Worm (Caenorhabditis elegans): Measurements from ENCODE around the gene C03H5.6.

DNA sequence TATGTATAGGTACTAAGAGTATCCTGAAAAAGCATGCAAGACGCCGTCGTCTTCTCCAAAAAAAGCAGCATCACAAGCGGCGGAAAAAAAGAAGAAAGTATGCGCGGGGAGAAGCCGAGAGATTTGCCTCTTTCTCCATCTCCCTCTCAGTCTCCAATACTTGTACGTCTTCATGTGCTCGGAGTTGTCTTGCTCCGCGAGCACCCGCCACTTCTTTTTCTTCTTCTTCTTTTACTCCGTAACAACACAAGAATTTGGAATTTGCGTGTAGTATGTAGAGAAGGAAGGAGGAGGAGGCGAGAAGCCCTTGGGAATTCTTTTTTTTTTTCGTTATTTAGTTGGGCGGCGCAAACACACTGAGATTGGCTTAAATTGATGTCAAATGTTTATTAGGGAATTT is 2.0 kb upstream of the C03H5.6 start:
- TF ChIP-seq skn-1 (tag; optimal IDR thresholded peaks at IDR 0.05) (no peak), snpc-4 (tag; optimal IDR thresholded peaks at IDR 0.05) (no peak), zag-1 (tag; optimal IDR thresholded peaks at IDR 0.05) (peak; percentile 49), sma-3 (GFP tag; optimal IDR thresholded peaks at IDR 0.05) (no peak), mdl-1 (tag; optimal IDR thresholded peaks at IDR 0.05) (no peak), fos-1 (tag; optimal IDR thresholded peaks at IDR 0.05) (no peak)
